Worm (Caenorhabditis elegans) whole organism, L2 larva: Measurements from ENCODE around the gene zfp-3.

ENCODE experiments used
- F13H6.1 ChIP-seq: sonication (generic microtip); optimal IDR thresholded peaks from 2 replicates; lab custom pipeline; 2016; ENCODE audit warnings: missing genetic modification characterization, missing compliant biosample characterization
- aly-2 ChIP-seq: fragments of 150-350 bp; optimal IDR thresholded peaks from 2 replicates; lab custom pipeline; 2014; ENCODE audit warnings: missing biosample characterization, missing genetic modification characterization
- ama-1 ChIP-seq: fragments of 150-350 bp; optimal IDR thresholded peaks from 2 replicates; lab custom pipeline; 2018; ENCODE audit warnings: inconsistent platforms
- blmp-1 ChIP-seq: sonication (generic microtip); optimal IDR thresholded peaks from 2 replicates; lab custom pipeline; 2017; ENCODE audit warnings: missing genetic modification characterization, mild to moderate bottlenecking, missing compliant biosample characterization, antibody characterized with exemption, moderate library complexity; ENCODE audit not compliant: insufficient read depth
- dmd-4 ChIP-seq: sonication (generic microtip); optimal IDR thresholded peaks from 2 replicates; lab custom pipeline; 2017; ENCODE audit warnings: missing biosample characterization, missing genetic modification characterization
- egl-27 ChIP-seq: sonication (generic microtip); optimal IDR thresholded peaks from 3 replicates; lab custom pipeline; 2017; ENCODE audit warnings: missing biosample characterization, missing genetic modification reagents, missing genetic modification characterization
- fos-1 ChIP-seq: fragments of 150-350 bp; optimal IDR thresholded peaks from 2 replicates; lab custom pipeline; 2014; ENCODE audit warnings: missing biosample characterization, missing genetic modification characterization
- lsy-2 ChIP-seq, 2 experiments: fragments of 150-350 bp in 1 of 2; sonication (generic microtip) in 1 of 2; optimal IDR thresholded peaks; 2 replicates each; lab custom pipeline; 2014 to 2017; ENCODE audit warnings: missing biosample characterization in 2 of 2, missing genetic modification characterization in 2 of 2
- mdl-1 ChIP-seq, 2 experiments: fragments of 150-350 bp in 1 of 2; sonication (generic microtip) in 1 of 2; optimal IDR thresholded peaks; 2 replicates each; lab custom pipeline; 2017; ENCODE audit warnings: missing biosample characterization in 2 of 2, missing genetic modification characterization in 2 of 2
- nhr-11 ChIP-seq: fragments of 150-350 bp; optimal IDR thresholded peaks from 2 replicates; lab custom pipeline; 2014; ENCODE audit warnings: missing biosample characterization, missing genetic modification characterization
- nhr-23 ChIP-seq: fragments of 150-350 bp; optimal IDR thresholded peaks from 2 replicates; lab custom pipeline; 2014; ENCODE audit warnings: missing biosample characterization, missing genetic modification reagents, missing genetic modification characterization
- nhr-77 ChIP-seq: fragments of 150-350 bp; optimal IDR thresholded peaks from 2 replicates; lab custom pipeline; 2014; ENCODE audit warnings: missing biosample characterization, missing genetic modification characterization
- unc-62 ChIP-seq: fragments of 150-350 bp; optimal IDR thresholded peaks from 2 replicates; lab custom pipeline; 2014; ENCODE audit warnings: missing biosample characterization, missing genetic modification reagents, missing genetic modification characterization

- no peak for TF ChIP-seq mdl-1 (tag; optimal IDR thresholded peaks at IDR 0.05; lab: Kevin White, UChicago)
- TF ChIP-seq aly-2, result no peak
- TF ChIP-seq fos-1 (tag; lab: Kevin White, UChicago), result no peak
- TF ChIP-seq nhr-77 (tag; lab: Kevin White, UChicago), result no peak
- TF ChIP-seq nhr-11, result no peak
- no peak for TF ChIP-seq blmp-1 (tag; lab: Kevin White, UChicago)
- no peak for TF ChIP-seq F13H6.1
- TF ChIP-seq nhr-23 (tag; lab: Kevin White, UChicago), result no peak
- no peak for TF ChIP-seq ama-1
- TF ChIP-seq unc-62 (GFP tag; lab: Kevin White, UChicago), result no peak
- no peak for TF ChIP-seq dmd-4 (tag; lab: Kevin White, UChicago)
- no peak for TF ChIP-seq lsy-2 (tag; optimal IDR thresholded peaks at IDR 0.05; lab: Kevin White, UChicago)
- no peak for TF ChIP-seq egl-27 (tag; lab: Kevin White, UChicago)
Observed at ce11 chrX:1468057-1468456, 21.6 kb upstream of the zfp-3 start.
